Fruit fly (Drosophila melanogaster) whole organism, pupa: ENCODE results near the gene Lip3.

Experiments
- CG10348 ChIP-seq: fragments of 200-800 bp; sonication (Bioruptor generic); IDR thresholded peaks from 2 replicates; pipeline ENCODE4 v1.3.6; 2022; ENCODE audit warnings: missing biosample characterization, missing genetic modification characterization
- CG14655 ChIP-seq: fragments of 200-800 bp; sonication (Bioruptor generic); optimal IDR thresholded peaks from 3 replicates; lab custom pipeline; 2017; ENCODE audit warnings: mild to moderate bottlenecking, missing biosample characterization, missing genetic modification reagents, missing genetic modification characterization
- CG15710 ChIP-seq: fragments of 200-800 bp; sonication (Bioruptor generic); optimal IDR thresholded peaks from 2 replicates; lab custom pipeline; 2018; ENCODE audit warnings: missing biosample characterization, mild to moderate bottlenecking, missing genetic modification characterization, moderate library complexity
- CG34367 ChIP-seq: fragments of 200-800 bp; sonication (Bioruptor generic); optimal IDR thresholded peaks from 2 replicates; lab custom pipeline; 2018; ENCODE audit warnings: missing biosample characterization, mild to moderate bottlenecking, missing genetic modification characterization
- CG8159 ChIP-seq: fragments of 200-800 bp; sonication (Bioruptor generic); optimal IDR thresholded peaks from 3 replicates; lab custom pipeline; 2018; ENCODE audit warnings: missing biosample characterization, mild to moderate bottlenecking, missing genetic modification characterization, moderate library complexity
- CG8301 ChIP-seq: fragments of 200-800 bp; sonication (Bioruptor generic); optimal IDR thresholded peaks from 2 replicates; lab custom pipeline; 2018; ENCODE audit warnings: missing biosample characterization, mild to moderate bottlenecking, missing genetic modification characterization
- CG9948 ChIP-seq: fragments of 200-800 bp; sonication (Bioruptor generic); optimal IDR thresholded peaks from 2 replicates; lab custom pipeline; 2018; ENCODE audit warnings: missing biosample characterization, mild to moderate bottlenecking, missing genetic modification characterization, moderate library complexity
- D1 ChIP-seq: fragments of 200-800 bp; sonication (Bioruptor generic); optimal IDR thresholded peaks from 2 replicates; lab custom pipeline; 2018; ENCODE audit warnings: missing biosample characterization, mild to moderate bottlenecking, missing genetic modification characterization, moderate library complexity
- Ets98B ChIP-seq: fragments of 200-800 bp; sonication (Bioruptor generic); IDR thresholded peaks from 2 replicates; pipeline ENCODE4 v1.3.6; 2022; ENCODE audit warnings: missing biosample characterization, missing genetic modification characterization
- Pif1B ChIP-seq: fragments of 200-800 bp; sonication (Bioruptor generic); optimal IDR thresholded peaks from 3 replicates; lab custom pipeline; 2016; ENCODE audit warnings: missing biosample characterization, missing genetic modification characterization
- Snoo ChIP-seq: fragments of 200-800 bp; sonication (Bioruptor generic); optimal IDR thresholded peaks from 3 replicates; lab custom pipeline; 2017; ENCODE audit warnings: missing biosample characterization, mild to moderate bottlenecking, missing genetic modification characterization, inconsistent platforms
- fd96Ca ChIP-seq: fragments of 200-800 bp; sonication (Bioruptor generic); IDR thresholded peaks from 3 replicates; pipeline ENCODE4 v1.3.6; 2022; ENCODE audit warnings: missing biosample characterization, missing genetic modification characterization
- gl ChIP-seq: fragments of 200-800 bp; sonication (Bioruptor generic); optimal IDR thresholded peaks from 2 replicates; lab custom pipeline; 2018; ENCODE audit warnings: missing biosample characterization, mild to moderate bottlenecking, missing genetic modification characterization
- rn ChIP-seq: fragments of 200-800 bp; sonication (Bioruptor generic); IDR thresholded peaks from 2 replicates; pipeline ENCODE4 v1.3.6; 2022; ENCODE audit warnings: missing biosample characterization, missing genetic modification characterization

dm6 chr3R:13369348-13369747 is 2.4 kb downstream of the Lip3 start, which contains the start of gene CheA87a:
- TF ChIP-seq rn (GFP tag; lab: Robert Waterston, UW), result no peak
- no peak for TF ChIP-seq gl (tag; lab: Kevin White, UChicago)
- TF ChIP-seq Ets98B (GFP tag; lab: Robert Waterston, UW), result no peak
- TF ChIP-seq CG8301 (tag; lab: Kevin White, UChicago), result no peak
- no peak for TF ChIP-seq Pif1B (GFP tag; lab: Kevin White, UChicago)
- no peak for TF ChIP-seq Snoo (tag; lab: Kevin White, UChicago)
- no peak for TF ChIP-seq CG9948 (tag; lab: Kevin White, UChicago)
- TF ChIP-seq CG14655 (GFP tag; lab: Kevin White, UChicago), result no peak
- no peak for TF ChIP-seq D1 (tag; lab: Kevin White, UChicago)
- TF ChIP-seq CG15710 (tag; lab: Kevin White, UChicago), result no peak
- no peak for TF ChIP-seq fd96Ca
- no peak for TF ChIP-seq CG8159 (tag; lab: Kevin White, UChicago)
- TF ChIP-seq CG10348 (GFP tag; lab: Robert Waterston, UW), result no peak
- TF ChIP-seq CG34367 (tag; lab: Kevin White, UChicago), result no peak
